Fruit fly (Drosophila melanogaster): ENCODE results near the gene CG13042.

The CG13042 gene

DNA sequence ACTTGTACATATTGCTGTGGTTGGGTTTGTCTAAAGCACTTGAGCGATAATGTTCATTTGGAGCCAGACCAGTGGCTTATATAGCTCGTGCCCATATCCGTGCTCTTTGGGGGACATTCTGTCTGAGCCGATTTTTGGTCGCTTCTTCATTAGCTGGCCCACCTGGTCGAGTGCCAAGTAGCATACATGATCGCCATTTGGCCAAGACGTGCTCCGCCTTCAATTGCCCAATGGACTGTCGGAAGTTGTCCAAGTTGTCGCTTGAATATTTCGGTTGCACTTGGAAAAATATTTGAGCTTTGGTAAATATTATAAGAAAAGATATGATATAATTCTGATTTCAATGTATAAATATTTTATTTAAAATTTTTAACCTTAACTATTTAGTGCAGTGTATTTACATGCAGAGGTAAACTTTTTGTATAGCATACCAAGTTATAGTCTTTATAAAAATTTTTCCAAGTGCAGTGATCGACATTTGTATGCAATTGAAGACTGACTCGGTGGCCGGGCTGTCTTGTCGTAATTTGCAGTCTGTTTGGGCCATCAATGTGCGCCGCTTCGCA lies 22.9 kb downstream of the CG13042 start, which contains the start of gene CG13047 (continued):
- peak; percentile 28 for TF ChIP-seq CG15269 (tag; optimal IDR thresholded peaks at IDR 0.05)
- TF ChIP-seq cwo (GFP tag; optimal IDR thresholded peaks at IDR 0.05), result no peak
- no peak for TF ChIP-seq shn (GFP tag; optimal IDR thresholded peaks at IDR 0.05)
- TF ChIP-seq CG2678 (tag; optimal IDR thresholded peaks at IDR 0.05), result peak; percentile 36
- TF ChIP-seq CG31224 (GFP tag; IDR thresholded peaks at IDR 0.05), result no peak
- TF ChIP-seq CG4707 (GFP tag; optimal IDR thresholded peaks at IDR 0.05), result no peak
- TF ChIP-seq CG11723 (GFP tag; optimal IDR thresholded peaks at IDR 0.05), result no peak
- TF ChIP-seq al (GFP tag; IDR thresholded peaks at IDR 0.05), result no peak
- TF ChIP-seq Hr3 (GFP tag; optimal IDR thresholded peaks at IDR 0.05), result no peak

DNA sequence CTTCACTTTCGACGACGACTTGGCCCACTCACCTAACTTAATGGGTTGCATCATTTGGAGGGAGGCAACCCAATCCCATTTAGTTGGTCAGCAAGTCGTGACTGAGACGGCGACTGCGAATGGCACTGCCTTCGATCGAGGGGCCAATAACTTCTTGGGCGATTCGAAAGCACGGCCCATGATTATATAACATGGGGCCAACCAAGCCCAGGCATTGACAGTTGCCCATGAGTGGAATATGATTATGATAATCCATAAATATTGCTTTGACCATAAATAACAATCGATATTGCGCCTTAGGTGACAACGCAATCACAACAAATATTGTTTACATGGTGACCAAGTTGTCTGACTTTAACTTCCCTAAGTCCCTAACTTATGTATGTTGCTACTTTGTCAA lies 24.5 kb downstream of the CG13042 start, which contains the start of gene CG13048:
Gene CG13048 (minus strand): TSS at position 101 of the 400 bp plus-strand sequence.
- peak in 1 of 2 experiments; percentile 85 for TF ChIP-seq Pdp1 (GFP tag; optimal IDR thresholded peaks at IDR 0.05)
- no peak for TF ChIP-seq Poxn (GFP tag; IDR thresholded peaks at IDR 0.05)
- no peak for TF ChIP-seq lab (GFP tag; optimal IDR thresholded peaks at IDR 0.05)
- no peak for TF ChIP-seq Hey (tag; optimal IDR thresholded peaks at IDR 0.05)
- TF ChIP-seq oc (tag; optimal IDR thresholded peaks at IDR 0.05), result peak; percentile 31

DNA sequence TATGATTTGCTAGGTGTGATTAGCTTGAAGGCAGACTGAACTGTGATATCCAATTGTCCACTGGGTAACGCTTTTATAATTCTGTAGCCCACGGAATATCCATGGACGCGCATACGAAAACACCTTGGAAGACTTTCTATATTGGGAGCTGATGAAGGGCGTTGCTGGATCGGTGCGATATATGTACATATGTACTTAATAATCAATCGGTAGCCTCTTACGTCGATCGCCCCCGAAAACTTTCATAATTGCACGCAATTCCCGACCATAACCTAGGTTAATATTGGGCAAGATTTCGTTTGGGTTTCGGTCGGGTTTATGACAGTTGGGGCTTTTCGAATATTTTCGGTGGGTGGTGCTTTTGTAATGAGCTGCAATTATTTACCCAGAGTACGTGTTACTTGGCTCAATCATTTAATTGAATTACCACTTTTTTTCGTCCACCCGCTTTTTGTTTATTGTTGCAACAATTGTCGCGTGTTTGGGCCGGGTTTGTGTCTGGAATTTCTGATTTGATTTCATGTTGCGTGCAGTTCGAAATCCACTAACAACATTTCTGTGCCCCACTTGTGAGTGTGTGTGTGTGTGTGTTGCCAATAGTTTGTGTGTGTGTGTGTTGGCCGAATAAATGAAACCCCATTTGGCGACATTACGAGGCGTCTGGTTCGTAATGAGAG lies 26.3 kb downstream of the CG13042 start, which contains the start of gene CG13049:
Gene CG13049 (minus strand): TSS at position 51 of the 677 bp plus-strand sequence.
- TF ChIP-seq CG6854 (GFP tag; optimal IDR thresholded peaks at IDR 0.05) (no peak), sd (tag; optimal IDR thresholded peaks at IDR 0.05) (peak; percentile 3), pan (optimal IDR thresholded peaks at IDR 0.05) (no peak), pan (GFP tag; optimal IDR thresholded peaks at IDR 0.05 in 1 of 2, IDR thresholded peaks at IDR 0.05 in 1 of 2) (peak in 1 of 2 experiments; percentile 12), YL-1 (GFP tag; optimal IDR thresholded peaks at IDR 0.05) (no peak), pfk (GFP tag; optimal IDR thresholded peaks at IDR 0.05) (no peak), vvl (GFP tag; IDR thresholded peaks at IDR 0.05) (peak; percentile 52; the same call in 1 of the 2 replicates), run (tag; optimal IDR thresholded peaks at IDR 0.05) (no peak)

DNA sequence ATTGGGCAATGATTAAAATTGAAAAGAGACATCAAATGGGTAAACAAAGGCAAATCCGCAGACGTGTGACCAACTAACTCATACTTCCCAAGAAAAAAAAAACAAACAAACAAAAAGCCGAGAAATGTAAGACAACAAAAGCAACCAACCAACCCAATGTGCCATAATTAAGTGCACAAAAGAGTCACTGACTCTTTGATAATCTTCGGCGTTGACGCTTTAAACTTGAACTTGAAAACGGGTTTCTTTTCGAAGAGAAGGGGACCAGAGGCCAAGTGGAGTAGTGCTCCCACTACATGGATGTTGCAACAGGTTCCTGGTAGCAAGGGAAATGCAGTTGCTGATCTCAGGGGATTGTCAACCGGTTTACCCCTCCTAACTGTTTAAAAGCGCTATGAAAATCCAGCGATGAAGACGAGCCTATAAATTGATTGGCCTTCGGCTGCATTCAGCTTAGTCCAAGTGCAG lies 28.3 kb downstream of the CG13042 start, which contains the start of gene CG13064:
Gene CG13064 (plus strand): TSS at position 418 of the 468 bp plus-strand sequence.
- TF ChIP-seq Awh (GFP tag; IDR thresholded peaks at IDR 0.05), result peak; percentile 19; the same call in 1 of the 2 replicates
- peak; percentile 56 for TF ChIP-seq oc (tag; optimal IDR thresholded peaks at IDR 0.05)
- peak; percentile 8 for TF ChIP-seq nom (GFP tag; optimal IDR thresholded peaks at IDR 0.05)
- TF ChIP-seq CG15269 (tag; optimal IDR thresholded peaks at IDR 0.05), result peak; percentile 27
- no peak for TF ChIP-seq stc (GFP tag; IDR thresholded peaks at IDR 0.05)
- peak; percentile 75 for TF ChIP-seq abd-A (tag; optimal IDR thresholded peaks at IDR 0.05)
- 0 out of 4 replicates have a peak, but pooled peaks have one; percentile 65 for TF ChIP-seq chinmo (GFP tag; IDR thresholded peaks at IDR 0.05; ENCODE audit: partially characterized antibody)
- no peak for TF ChIP-seq Nf-YC (tag; optimal IDR thresholded peaks at IDR 0.05)
- TF ChIP-seq CG12769 (tag; optimal IDR thresholded peaks at IDR 0.05), result peak; percentile 50
- TF ChIP-seq bsh (GFP tag; optimal IDR thresholded peaks at IDR 0.05), result no peak
- peak in 1 of 2 experiments; percentile 87 for TF ChIP-seq Hr78 (GFP tag; optimal IDR thresholded peaks at IDR 0.05)
